Fruit fly (Drosophila melanogaster) whole organism, embryonic: ENCODE data around the gene CG14000.

Source experiments
- B-H2 ChIP-seq: fragments of 200-800 bp; sonication (Bioruptor generic); optimal IDR thresholded peaks from 2 replicates; lab custom pipeline; 2018; ENCODE audit warnings: missing biosample characterization, mild to moderate bottlenecking, missing genetic modification characterization
- Bdp1 ChIP-seq: fragments of 200-800 bp; sonication (Bioruptor generic); optimal IDR thresholded peaks from 3 replicates; lab custom pipeline; 2016; ENCODE audit warnings: missing biosample characterization, missing genetic modification characterization
- CG10543 ChIP-seq: fragments of 200-800 bp; sonication (Bioruptor generic); optimal IDR thresholded peaks from 3 replicates; lab custom pipeline; 2017; ENCODE audit warnings: missing biosample characterization, mild to moderate bottlenecking, missing genetic modification characterization, moderate library complexity
- CG11093 ChIP-seq: fragments of 200-800 bp; sonication (Bioruptor generic); IDR thresholded peaks from 3 replicates; pipeline ENCODE4 v1.3.6; 2022; ENCODE audit warnings: missing biosample characterization, missing genetic modification characterization
- CG11456 ChIP-seq: fragments of 200-800 bp; sonication (Bioruptor generic); IDR thresholded peaks from 3 replicates; pipeline ENCODE4 v1.3.6; 2022; ENCODE audit warnings: missing biosample characterization, missing genetic modification characterization
- CG12071 ChIP-seq: fragments of 200-800 bp; sonication (Bioruptor generic); optimal IDR thresholded peaks from 3 replicates; lab custom pipeline; 2018; ENCODE audit warnings: missing biosample characterization, mild to moderate bottlenecking, missing genetic modification characterization
- CG12104 ChIP-seq: fragments of 200-800 bp; sonication (Bioruptor generic); optimal IDR thresholded peaks from 3 replicates; lab custom pipeline; 2016; ENCODE audit warnings: missing biosample characterization, missing genetic modification characterization
- CG12299 ChIP-seq: fragments of 200-800 bp; sonication (Bioruptor generic); optimal IDR thresholded peaks from 2 replicates; lab custom pipeline; 2018; ENCODE audit warnings: missing biosample characterization, mild to moderate bottlenecking, missing genetic modification characterization
- CG13775 ChIP-seq: fragments of 200-800 bp; sonication (Bioruptor generic); optimal IDR thresholded peaks from 3 replicates; lab custom pipeline; 2017; ENCODE audit warnings: missing biosample characterization, mild to moderate bottlenecking, missing genetic modification characterization
- CG14014 ChIP-seq: fragments of 200-800 bp; sonication (Bioruptor generic); IDR thresholded peaks from 2 replicates; pipeline ENCODE4 v1.3.6; 2022; ENCODE audit warnings: missing biosample characterization, missing genetic modification characterization
- CG15011 ChIP-seq: fragments of 200-800 bp; sonication (Bioruptor generic); optimal IDR thresholded peaks from 3 replicates; lab custom pipeline; 2018; ENCODE audit warnings: missing biosample characterization, mild to moderate bottlenecking, missing genetic modification characterization
- CG1529 ChIP-seq: fragments of 200-800 bp; sonication (Bioruptor generic); optimal IDR thresholded peaks from 3 replicates; lab custom pipeline; 2018; ENCODE audit warnings: missing biosample characterization, missing genetic modification characterization
- CG15696 ChIP-seq: fragments of 200-800 bp; sonication (Bioruptor generic); optimal IDR thresholded peaks from 2 replicates; lab custom pipeline; 2019; ENCODE audit warnings: missing biosample characterization, mild to moderate bottlenecking, missing genetic modification characterization, moderate library complexity
- CG17186 ChIP-seq: fragments of 200-800 bp; sonication (Bioruptor generic); optimal IDR thresholded peaks from 3 replicates; lab custom pipeline; 2017; ENCODE audit warnings: missing biosample characterization, missing genetic modification reagents, missing genetic modification characterization
- CG17612 ChIP-seq: fragments of 200-800 bp; sonication (Bioruptor generic); IDR thresholded peaks from 2 replicates; pipeline ENCODE4 v1.3.6; 2022; ENCODE audit warnings: missing biosample characterization, missing genetic modification characterization
- CG17829 ChIP-seq: fragments of 200-800 bp; optimal IDR thresholded peaks from 2 replicates; lab custom pipeline; 2019; ENCODE audit warnings: missing biosample characterization, mild to moderate bottlenecking, missing genetic modification characterization, moderate library complexity
- CG18476 ChIP-seq: fragments of 200-800 bp; sonication (Bioruptor generic); optimal IDR thresholded peaks from 2 replicates; lab custom pipeline; 2016; ENCODE audit warnings: missing biosample characterization, mild to moderate bottlenecking, missing genetic modification characterization
- CG2712 ChIP-seq: fragments of 200-800 bp; optimal IDR thresholded peaks from 3 replicates; lab custom pipeline; 2019; ENCODE audit warnings: missing biosample characterization, mild to moderate bottlenecking, missing genetic modification characterization, moderate library complexity
- CG31224 ChIP-seq: fragments of 200-800 bp; sonication (Bioruptor generic); IDR thresholded peaks from 2 replicates; pipeline ENCODE4 v1.3.6; 2022; ENCODE audit warnings: missing biosample characterization, missing genetic modification characterization
- CG9609 ChIP-seq: fragments of 200-800 bp; sonication (Bioruptor generic); optimal IDR thresholded peaks from 3 replicates; lab custom pipeline; 2016; ENCODE audit warnings: missing biosample characterization, missing genetic modification characterization
- CG9932 ChIP-seq: fragments of 200-800 bp; sonication (Bioruptor generic); IDR thresholded peaks from 2 replicates; pipeline ENCODE4 v1.3.6; 2022; ENCODE audit warnings: missing biosample characterization, missing genetic modification characterization
- Dfd ChIP-seq, 2 experiments: fragments of >200 bp; optimal IDR thresholded peaks; 2 replicates each; lab custom pipeline; 2017; ENCODE audit warnings: missing biosample characterization in 2 of 2, missing genetic modification characterization in 2 of 2
- Dip3 ChIP-seq: fragments of 200-800 bp; sonication (Bioruptor generic); optimal IDR thresholded peaks from 3 replicates; lab custom pipeline; 2016; ENCODE audit warnings: missing biosample characterization, missing genetic modification characterization
- HmgZ ChIP-seq: fragments of 200-800 bp; sonication (Bioruptor generic); optimal IDR thresholded peaks from 2 replicates; lab custom pipeline; 2018; ENCODE audit warnings: missing biosample characterization, mild to moderate bottlenecking, missing genetic modification characterization
- Hr51 ChIP-seq, 2 experiments: fragments of 200-800 bp; sonication (Bioruptor generic); optimal IDR thresholded peaks; 2 replicates in 1 of 2; 3 replicates in 1 of 2; lab custom pipeline; 2016 to 2018; ENCODE audit warnings: missing biosample characterization in 2 of 2, missing genetic modification characterization in 2 of 2, mild to moderate bottlenecking in 1 of 2, moderate library complexity in 1 of 2
- Kr ChIP-seq: fragments of 200-800 bp; sonication (Bioruptor generic); optimal IDR thresholded peaks from 2 replicates; lab custom pipeline; 2017; ENCODE audit warnings: missing biosample characterization, mild to moderate bottlenecking, missing genetic modification characterization
- Lhr ChIP-seq: fragments of 200-800 bp; sonication (Bioruptor generic); optimal IDR thresholded peaks from 3 replicates; lab custom pipeline; 2017; ENCODE audit warnings: mild to moderate bottlenecking, missing biosample characterization, missing genetic modification reagents, missing genetic modification characterization
- abd-A ChIP-seq: fragments of 200-800 bp; sonication (Bioruptor generic); optimal IDR thresholded peaks from 3 replicates; lab custom pipeline; 2019; ENCODE audit warnings: missing biosample characterization, mild to moderate bottlenecking, missing genetic modification characterization, moderate library complexity
- ash1 ChIP-seq: fragments of 200-800 bp; sonication (Bioruptor generic); optimal IDR thresholded peaks from 2 replicates; lab custom pipeline; 2018; ENCODE audit warnings: missing biosample characterization, mild to moderate bottlenecking, missing genetic modification characterization
- bbx ChIP-seq: fragments of 200-800 bp; sonication (Bioruptor generic); IDR thresholded peaks from 2 replicates; pipeline ENCODE4 v1.3.6; 2022; ENCODE audit warnings: missing biosample characterization, missing genetic modification characterization; ENCODE audit not compliant: partially characterized antibody
- bowl ChIP-seq: fragments of 200-800 bp; sonication (Bioruptor generic); IDR thresholded peaks from 2 replicates; pipeline ENCODE4 v1.3.6; 2022; ENCODE audit warnings: missing biosample characterization, missing genetic modification characterization
- br ChIP-seq: fragments of >200 bp; optimal IDR thresholded peaks from 2 replicates; lab custom pipeline; 2017
- bsh ChIP-seq, 2 experiments: fragments of 200-800 bp; sonication (Bioruptor generic); optimal IDR thresholded peaks; 2 replicates each; lab custom pipeline; 2017 to 2018; ENCODE audit warnings: mild to moderate bottlenecking in 2 of 2, missing biosample characterization in 2 of 2, missing genetic modification characterization in 2 of 2, moderate library complexity in 1 of 2
- cato ChIP-seq: fragments of 200-800 bp; sonication (Bioruptor generic); optimal IDR thresholded peaks from 2 replicates; lab custom pipeline; 2016; ENCODE audit warnings: missing biosample characterization, missing genetic modification characterization, borderline replicate concordance
- disco-r ChIP-seq: fragments of 200-800 bp; sonication (Bioruptor generic); optimal IDR thresholded peaks from 2 replicates; lab custom pipeline; 2016; ENCODE audit warnings: missing biosample characterization, missing genetic modification characterization
- exex ChIP-seq: fragments of 200-800 bp; sonication (Bioruptor generic); optimal IDR thresholded peaks from 4 replicates; lab custom pipeline; 2018; ENCODE audit warnings: missing biosample characterization, mild to moderate bottlenecking, missing genetic modification characterization, moderate library complexity
- jigr1 ChIP-seq: fragments of 200-800 bp; sonication (Bioruptor generic); IDR thresholded peaks from 3 replicates; pipeline ENCODE4 v1.3.6; 2022; ENCODE audit warnings: missing biosample characterization, missing genetic modification characterization
- oc ChIP-seq: fragments of 200-800 bp; sonication (Bioruptor generic); optimal IDR thresholded peaks from 2 replicates; lab custom pipeline; 2018; ENCODE audit warnings: missing biosample characterization, mild to moderate bottlenecking, missing genetic modification characterization, moderate library complexity
- ranshi ChIP-seq: fragments of 200-800 bp; sonication (Bioruptor generic); IDR thresholded peaks from 2 replicates; pipeline ENCODE4 v1.3.6; 2022; ENCODE audit warnings: missing biosample characterization, missing genetic modification characterization
- ro ChIP-seq: fragments of 200-800 bp; sonication (Bioruptor generic); IDR thresholded peaks from 2 replicates; pipeline ENCODE4 v1.3.6; 2022; ENCODE audit warnings: missing biosample characterization, missing genetic modification characterization
- sd ChIP-seq: fragments of 200-800 bp; sonication (Bioruptor generic); optimal IDR thresholded peaks from 3 replicates; lab custom pipeline; 2018; ENCODE audit warnings: missing biosample characterization, mild to moderate bottlenecking, missing genetic modification characterization, moderate library complexity
- seq ChIP-seq: fragments of 200-800 bp; sonication (Bioruptor generic); IDR thresholded peaks from 2 replicates; pipeline ENCODE4 v1.3.6; 2022; ENCODE audit warnings: missing biosample characterization, missing genetic modification characterization
- shn ChIP-seq: fragments of 200-800 bp; sonication (Bioruptor generic); optimal IDR thresholded peaks from 3 replicates; lab custom pipeline; 2016; ENCODE audit warnings: missing biosample characterization, missing genetic modification characterization
- sisA ChIP-seq: fragments of 200-800 bp; sonication (Bioruptor generic); IDR thresholded peaks from 2 replicates; pipeline ENCODE4 v1.3.6; 2022; ENCODE audit warnings: missing biosample characterization, missing genetic modification characterization
- sna ChIP-seq: fragments of 200-800 bp; sonication (Bioruptor generic); IDR thresholded peaks from 2 replicates; pipeline ENCODE4 v1.3.6; 2022; ENCODE audit warnings: missing biosample characterization, missing genetic modification characterization; ENCODE audit not compliant: partially characterized antibody
- sug ChIP-seq: fragments of 200-800 bp; optimal IDR thresholded peaks from 2 replicates; lab custom pipeline; 2019; ENCODE audit warnings: missing biosample characterization, mild to moderate bottlenecking, missing genetic modification characterization, moderate library complexity
- twi ChIP-seq: fragments of 200-800 bp; optimal IDR thresholded peaks from 2 replicates; lab custom pipeline; 2019; ENCODE audit warnings: missing biosample characterization, mild to moderate bottlenecking, missing genetic modification characterization, moderate library complexity
- unc-4 ChIP-seq: fragments of 200-800 bp; sonication (Bioruptor generic); IDR thresholded peaks from 2 replicates; pipeline ENCODE4 v1.3.6; 2022; ENCODE audit warnings: missing biosample characterization, missing genetic modification characterization; ENCODE audit not compliant: partially characterized antibody
- unpg ChIP-seq: fragments of 200-800 bp; sonication (Bioruptor generic); optimal IDR thresholded peaks from 3 replicates; lab custom pipeline; 2018; ENCODE audit warnings: missing biosample characterization, mild to moderate bottlenecking, missing genetic modification characterization, moderate library complexity
- wor ChIP-seq: fragments of 200-800 bp; sonication (Bioruptor generic); IDR thresholded peaks from 2 replicates; pipeline ENCODE4 v1.3.6; 2022; ENCODE audit warnings: missing biosample characterization, missing genetic modification characterization

Gene CG14000

DNA sequence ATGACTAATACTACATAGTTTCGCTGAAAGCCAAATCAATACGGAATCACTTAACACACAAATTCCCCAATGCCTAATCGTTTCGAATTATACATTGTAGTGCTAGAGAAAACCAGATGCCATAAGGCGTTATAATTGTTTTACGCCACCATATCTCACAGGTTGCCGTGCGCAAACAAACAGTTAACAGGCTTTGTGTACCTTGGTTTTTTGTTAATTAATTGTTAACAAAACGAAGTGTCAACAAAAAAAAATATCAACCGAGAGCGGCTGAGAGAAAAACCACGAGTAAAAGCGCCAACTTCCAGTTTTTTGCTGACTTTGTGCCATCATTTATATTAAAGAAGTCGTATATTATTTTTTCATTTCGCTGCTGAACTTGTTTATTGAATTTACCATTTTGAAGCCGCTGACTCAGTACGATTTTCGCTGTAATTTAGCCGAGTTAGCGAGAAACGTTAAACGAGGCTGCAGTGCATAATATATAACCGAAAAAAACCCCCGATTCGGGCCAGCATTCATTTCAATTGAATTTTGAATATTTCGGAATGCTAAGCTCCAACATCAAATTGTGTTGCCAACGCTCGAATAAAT is 33.5 kb downstream of the CG14000 start (continued):
- TF ChIP-seq bbx (GFP tag; lab: Robert Waterston, UW) (no peak), Hr51 (GFP tag; optimal IDR thresholded peaks at IDR 0.05; lab: Kevin White, UChicago) (peak in 1 of 2 experiments; percentile 24), CG9932 (GFP tag; lab: Robert Waterston, UW) (0 out of 2 replicates have a peak, but pooled peaks have one; percentile 33), seq (peak; percentile 48; the same call in 1 of the 2 replicates), CG9609 (GFP tag; lab: Kevin White, UChicago) (no peak), CG17612 (GFP tag; lab: Robert Waterston, UW) (no peak), HmgZ (tag; lab: Kevin White, UChicago) (peak; percentile 53), CG10543 (GFP tag; lab: Kevin White, UChicago) (peak; percentile 63), wor (GFP tag; lab: Robert Waterston, UW) (no peak), CG15011 (GFP tag; lab: Kevin White, UChicago) (peak; percentile 48), Dip3 (peak; percentile 16), CG2712 (no peak), CG18476 (GFP tag; lab: Kevin White, UChicago) (no peak), ranshi (GFP tag; lab: Robert Waterston, UW) (0 out of 2 replicates have a peak, but pooled peaks have one; percentile 17), Kr (GFP tag; lab: Kevin White, UChicago) (peak; percentile 13), sisA (GFP tag; lab: Robert Waterston, UW) (no peak), jigr1 (GFP tag; lab: Robert Waterston, UW) (no peak), CG17186 (no peak), Dfd (GFP tag; optimal IDR thresholded peaks at IDR 0.05; lab: Kevin White, UChicago) (no peak), sd (tag; lab: Kevin White, UChicago) (peak; percentile 49), unpg (GFP tag; lab: Kevin White, UChicago) (peak; percentile 66), bowl (GFP tag; lab: Robert Waterston, UW) (no peak), shn (GFP tag; lab: Kevin White, UChicago) (no peak), CG12104 (GFP tag; lab: Kevin White, UChicago) (peak; percentile 25), CG1529 (GFP tag; lab: Kevin White, UChicago) (peak; percentile 0), abd-A (tag; lab: Kevin White, UChicago) (no peak), bsh (GFP tag; optimal IDR thresholded peaks at IDR 0.05; lab: Kevin White, UChicago) (no peak), CG17829 (tag; lab: Kevin White, UChicago) (no peak), br (lab: Kevin White, UChicago) (no peak), Lhr (GFP tag; lab: Kevin White, UChicago) (no peak), B-H2 (GFP tag; lab: Kevin White, UChicago) (peak; percentile 79), oc (no peak), Bdp1 (GFP tag; lab: Kevin White, UChicago) (no peak), twi (tag; lab: Kevin White, UChicago) (no peak), CG15696 (tag; lab: Kevin White, UChicago) (peak; percentile 8), disco-r (GFP tag; lab: Kevin White, UChicago) (no peak), CG13775 (peak; percentile 15), CG14014 (GFP tag; lab: Robert Waterston, UW) (peak; percentile 74; the same call in 1 of the 2 replicates), CG11456 (GFP tag; lab: Robert Waterston, UW) (no peak), cato (GFP tag; lab: Kevin White, UChicago) (no peak), sna (no peak), ash1 (GFP tag; lab: Kevin White, UChicago) (no peak), CG11093 (no peak), CG31224 (GFP tag; lab: Robert Waterston, UW) (0 out of 2 replicates have a peak, but pooled peaks have one; percentile 22), unc-4 (GFP tag; lab: Robert Waterston, UW) (no peak), ro (GFP tag; lab: Robert Waterston, UW) (no peak), CG12299 (tag; lab: Kevin White, UChicago) (peak; percentile 18), exex (tag; lab: Kevin White, UChicago) (peak; percentile 24), CG12071 (GFP tag; lab: Kevin White, UChicago) (peak; percentile 73), sug (tag; lab: Kevin White, UChicago) (peak; percentile 34)
